Fruit fly (Drosophila melanogaster) whole organism, wandering third instar larva: ENCODE data around the gene mRpL49.

Experiments
- Abd-B ChIP-seq: fragments of >200 bp; optimal IDR thresholded peaks from 2 replicates; lab custom pipeline; 2017; ENCODE audit warnings: missing biosample characterization, missing genetic modification characterization
- CrebA ChIP-seq: fragments of 200-800 bp; sonication (Bioruptor generic); optimal IDR thresholded peaks from 2 replicates; lab custom pipeline; 2016; ENCODE audit warnings: missing biosample characterization, mild to moderate bottlenecking, missing genetic modification characterization, borderline replicate concordance
- Dfd ChIP-seq: fragments of >200 bp; optimal IDR thresholded peaks from 2 replicates; lab custom pipeline; 2017; ENCODE audit warnings: missing biosample characterization, missing genetic modification characterization
- Dif ChIP-seq: fragments of 200-275, 200-300 bp; sonication (Bioruptor generic); optimal IDR thresholded peaks from 2 replicates; lab custom pipeline; 2018; ENCODE audit warnings: missing biosample characterization, missing genetic modification characterization; ENCODE audit not compliant: partially characterized antibody
- GATAd ChIP-seq: sonication (Bioruptor generic); optimal IDR thresholded peaks from 2 replicates; lab custom pipeline; 2016; ENCODE audit warnings: missing biosample characterization, missing genetic modification characterization
- HLH106 ChIP-seq: fragments of 200-800 bp; optimal IDR thresholded peaks from 3 replicates; lab custom pipeline; 2019; ENCODE audit warnings: missing biosample characterization, mild to moderate bottlenecking, missing genetic modification characterization, moderate library complexity
- Hnf4 ChIP-seq: fragments of 200-800 bp; sonication (Bioruptor generic); optimal IDR thresholded peaks from 2 replicates; lab custom pipeline; 2016; ENCODE audit warnings: missing biosample characterization, mild to moderate bottlenecking, missing genetic modification characterization
- Hr78 ChIP-seq: fragments of >200 bp; optimal IDR thresholded peaks from 2 replicates; lab custom pipeline; 2017; ENCODE audit warnings: missing biosample characterization, missing genetic modification characterization
- Jra ChIP-seq: sonication (Bioruptor generic); optimal IDR thresholded peaks from 2 replicates; lab custom pipeline; 2016; ENCODE audit warnings: missing biosample characterization, missing genetic modification characterization
- Mio ChIP-seq: sonication (Bioruptor generic); optimal IDR thresholded peaks from 2 replicates; lab custom pipeline; 2016; ENCODE audit warnings: missing biosample characterization, missing genetic modification characterization
- OdsH ChIP-seq: fragments of 200-800 bp; sonication (Bioruptor generic); optimal IDR thresholded peaks from 2 replicates; lab custom pipeline; 2016; ENCODE audit warnings: missing biosample characterization, mild to moderate bottlenecking, missing genetic modification characterization
- Rel ChIP-seq, 2 experiments: fragments of 200-800 bp; sonication (Bioruptor generic) in 1 of 2; optimal IDR thresholded peaks; 2 replicates in 1 of 2; 3 replicates in 1 of 2; lab custom pipeline; 2016 to 2019; ENCODE audit warnings: mild to moderate bottlenecking in 2 of 2, missing biosample characterization in 2 of 2, missing genetic modification characterization in 2 of 2, moderate library complexity in 1 of 2
- Sp1 ChIP-seq: fragments of 200-800 bp; sonication (Bioruptor generic); optimal IDR thresholded peaks from 3 replicates; lab custom pipeline; 2019; ENCODE audit warnings: missing biosample characterization, mild to moderate bottlenecking, missing genetic modification characterization, moderate library complexity
- Vsx2 ChIP-seq: fragments of 200-300, 225-300 bp; sonication (Bioruptor generic); optimal IDR thresholded peaks from 2 replicates; lab custom pipeline; 2018; ENCODE audit warnings: missing biosample characterization, missing genetic modification characterization; ENCODE audit not compliant: partially characterized antibody
- br ChIP-seq: fragments of 200-800 bp; sonication (Bioruptor generic); optimal IDR thresholded peaks from 2 replicates; lab custom pipeline; 2016; ENCODE audit warnings: missing biosample characterization, missing genetic modification characterization
- brk ChIP-seq: fragments of 200-800 bp; sonication (Bioruptor generic); optimal IDR thresholded peaks from 2 replicates; lab custom pipeline; 2016; ENCODE audit warnings: missing biosample characterization, mild to moderate bottlenecking, missing genetic modification characterization
- dl ChIP-seq, 2 experiments: fragments of 175-275, 200-275 bp in 1 of 2; fragments of 200-275 bp in 1 of 2; sonication (Bioruptor generic); optimal IDR thresholded peaks; lab custom pipeline; 2018; ENCODE audit warnings: mild to moderate bottlenecking in 2 of 2, missing biosample characterization in 2 of 2, missing genetic modification characterization in 2 of 2, moderate library complexity in 2 of 2; ENCODE audit not compliant: partially characterized antibody in 2 of 2, insufficient read depth in 1 of 2
- dmrt93B ChIP-seq: fragments of 200-800 bp; sonication (Bioruptor generic); optimal IDR thresholded peaks from 2 replicates; lab custom pipeline; 2018; ENCODE audit warnings: missing biosample characterization, mild to moderate bottlenecking, missing genetic modification characterization
- dsf ChIP-seq: sonication (Bioruptor generic); optimal IDR thresholded peaks from 2 replicates; lab custom pipeline; 2016; ENCODE audit warnings: missing biosample characterization, missing genetic modification characterization, borderline replicate concordance
- ey ChIP-seq: fragments of 200-800 bp; sonication (Bioruptor generic); optimal IDR thresholded peaks from 2 replicates; lab custom pipeline; 2016; ENCODE audit warnings: missing biosample characterization, missing genetic modification characterization
- foxo ChIP-seq, 2 experiments: fragments of 200-800 bp; sonication (Bioruptor generic); optimal IDR thresholded peaks; 2 replicates in 1 of 2; 3 replicates in 1 of 2; lab custom pipeline; 2016 to 2017; ENCODE audit warnings: missing biosample characterization in 2 of 2, missing genetic modification characterization in 2 of 2
- fru ChIP-seq: fragments of 200-800 bp; sonication (Bioruptor generic); optimal IDR thresholded peaks from 3 replicates; lab custom pipeline; 2016; ENCODE audit warnings: missing biosample characterization, mild to moderate bottlenecking, missing genetic modification characterization
- h ChIP-seq: fragments of 200-800 bp; sonication (Bioruptor generic); optimal IDR thresholded peaks from 3 replicates; lab custom pipeline; 2016; ENCODE audit warnings: missing biosample characterization, mild to moderate bottlenecking, missing genetic modification characterization
- pan ChIP-seq: fragments of >200 bp; optimal IDR thresholded peaks from 2 replicates; lab custom pipeline; 2017
- psq ChIP-seq: fragments of 200-800 bp; sonication (Bioruptor generic); optimal IDR thresholded peaks from 3 replicates; lab custom pipeline; 2017; ENCODE audit warnings: missing biosample characterization, mild to moderate bottlenecking, missing genetic modification characterization, moderate library complexity
- rgr ChIP-seq: fragments of 200-800 bp; sonication (Bioruptor generic); optimal IDR thresholded peaks from 3 replicates; lab custom pipeline; 2016; ENCODE audit warnings: missing biosample characterization, mild to moderate bottlenecking, missing genetic modification characterization
- sv ChIP-seq: fragments of 200-800 bp; sonication (Bioruptor generic); optimal IDR thresholded peaks from 3 replicates; lab custom pipeline; 2016; ENCODE audit warnings: missing biosample characterization, missing genetic modification characterization
- tai ChIP-seq: sonication (Bioruptor generic); optimal IDR thresholded peaks from 2 replicates; lab custom pipeline; 2016; ENCODE audit warnings: missing biosample characterization, missing genetic modification characterization
- usp ChIP-seq: fragments of >200 bp; optimal IDR thresholded peaks from 2 replicates; lab custom pipeline; 2017; ENCODE audit warnings: missing biosample characterization, missing genetic modification characterization

Gene mRpL49

dm6 chrX:12887549-12887948 lies 19.4 kb upstream of the mRpL49 start:
- TF ChIP-seq Abd-B (GFP tag; lab: Kevin White, UChicago) (no peak), ey (GFP tag; lab: Kevin White, UChicago) (no peak), usp (no peak)

- TF ChIP-seq sv (GFP tag; lab: Kevin White, UChicago) = no peak
- TF ChIP-seq GATAd (GFP tag; lab: Kevin White, UChicago) = no peak
- no peak for TF ChIP-seq ey (GFP tag; lab: Kevin White, UChicago)
- TF ChIP-seq Dfd = peak; percentile 14
- no peak for TF ChIP-seq Hr78 (GFP tag; lab: Kevin White, UChicago)
- TF ChIP-seq Vsx2 = no peak
- no peak for TF ChIP-seq tai (GFP tag; lab: Kevin White, UChicago)
Measured at dm6 chrX:12889075-12889474, 17.8 kb upstream of the mRpL49 start.

dm6 chrX:12890166-12890825 lies 16.6 kb upstream of the mRpL49 start:
- no peak for TF ChIP-seq Dfd
- no peak for TF ChIP-seq brk (GFP tag; lab: Kevin White, UChicago)
- TF ChIP-seq Hnf4 (GFP tag; lab: Kevin White, UChicago) = peak; percentile 57
- peak; percentile 34 to 67 for TF ChIP-seq dl (GFP tag; optimal IDR thresholded peaks at IDR 0.05; lab: Kevin White, UChicago; ENCODE audit: insufficient read depth in 1 of 2, partially characterized antibody in 2 of 2)
- TF ChIP-seq Dif (GFP tag; lab: Kevin White, UChicago) = peak; percentile 55
- no peak for TF ChIP-seq Hr78 (GFP tag; lab: Kevin White, UChicago)
- TF ChIP-seq dmrt93B = no peak
- no peak for TF ChIP-seq Rel (GFP tag; optimal IDR thresholded peaks at IDR 0.05; lab: Kevin White, UChicago)
- TF ChIP-seq Rel (tag; optimal IDR thresholded peaks at IDR 0.05; lab: Kevin White, UChicago) = peak; percentile 79

- peak; percentile 1 for TF ChIP-seq CrebA (GFP tag; lab: Kevin White, UChicago)
- TF ChIP-seq Rel (GFP tag; optimal IDR thresholded peaks at IDR 0.05; lab: Kevin White, UChicago) = no peak
- TF ChIP-seq Rel (tag; optimal IDR thresholded peaks at IDR 0.05; lab: Kevin White, UChicago) = no peak
Measured at dm6 chrX:12890826-12891175, 16.1 kb upstream of the mRpL49 start.

- TF ChIP-seq fru (peak; percentile 35), dsf (GFP tag; lab: Kevin White, UChicago) (no peak), Dfd (no peak), pan (lab: Kevin White, UChicago) (no peak), HLH106 (peak; percentile 38), Mio (GFP tag; lab: Kevin White, UChicago) (no peak), Vsx2 (no peak), Dif (GFP tag; lab: Kevin White, UChicago) (peak; percentile 22), OdsH (peak; percentile 26), Rel (GFP tag; optimal IDR thresholded peaks at IDR 0.05; lab: Kevin White, UChicago) (peak; percentile 43), Rel (tag; optimal IDR thresholded peaks at IDR 0.05; lab: Kevin White, UChicago) (no peak), h (GFP tag; lab: Kevin White, UChicago) (peak; percentile 5), dl (GFP tag; optimal IDR thresholded peaks at IDR 0.05; lab: Kevin White, UChicago; ENCODE audit: insufficient read depth in 1 of 2, partially characterized antibody in 2 of 2) (no peak), CrebA (GFP tag; lab: Kevin White, UChicago) (no peak), ey (GFP tag; lab: Kevin White, UChicago) (peak; percentile 20), rgr (GFP tag; lab: Kevin White, UChicago) (peak; percentile 7), Jra (GFP tag; lab: Kevin White, UChicago) (no peak), psq (GFP tag; lab: Kevin White, UChicago) (peak; percentile 21), dmrt93B (peak; percentile 24), br (peak; percentile 21), Sp1 (peak; percentile 51), foxo (GFP tag; optimal IDR thresholded peaks at IDR 0.05; lab: Kevin White, UChicago) (peak in 1 of 2 experiments; percentile 45), Abd-B (GFP tag; lab: Kevin White, UChicago) (no peak)
Measured at dm6 chrX:12891322-12892159, 15.4 kb upstream of the mRpL49 start.
